Fruit fly (Drosophila melanogaster) whole organism, embryonic: ENCODE measurements around the gene CG5355.

Source experiments
- Abd-B ChIP-seq: fragments of 200-800 bp; sonication (Bioruptor generic); optimal IDR thresholded peaks from 2 replicates; lab custom pipeline; 2018; ENCODE audit warnings: missing biosample characterization, mild to moderate bottlenecking, missing genetic modification characterization, moderate library complexity
- Atf3 ChIP-seq: fragments of 200-800 bp; sonication (Bioruptor generic); optimal IDR thresholded peaks from 3 replicates; lab custom pipeline; 2016; ENCODE audit warnings: missing biosample characterization, missing genetic modification characterization
- B-H1 ChIP-seq: fragments of 200-800 bp; sonication (Bioruptor generic); IDR thresholded peaks from 3 replicates; pipeline ENCODE4 v1.3.6; 2022; ENCODE audit warnings: missing biosample characterization, missing genetic modification characterization
- BEAF-32 ChIP-seq: fragments of 200-800 bp; sonication (Bioruptor generic); optimal IDR thresholded peaks from 3 replicates; lab custom pipeline; 2017; ENCODE audit warnings: missing biosample characterization, missing genetic modification characterization, mild to moderate bottlenecking, moderate library complexity, missing genetic modification reagents
- CG10274 ChIP-seq: fragments of 200-800 bp; sonication (Bioruptor generic); optimal IDR thresholded peaks from 3 replicates; lab custom pipeline; 2017; ENCODE audit warnings: missing biosample characterization, mild to moderate bottlenecking, missing genetic modification characterization
- CG10654 ChIP-seq: fragments of 200-800 bp; sonication (Bioruptor generic); optimal IDR thresholded peaks from 2 replicates; lab custom pipeline; 2016; ENCODE audit warnings: missing biosample characterization, missing genetic modification characterization
- CG10979 ChIP-seq: fragments of 200-800 bp; sonication (Bioruptor generic); optimal IDR thresholded peaks from 2 replicates; lab custom pipeline; 2018; ENCODE audit warnings: missing biosample characterization, mild to moderate bottlenecking, missing genetic modification characterization, moderate library complexity
- CG11247 ChIP-seq: fragments of 200-800 bp; sonication (Bioruptor generic); IDR thresholded peaks from 2 replicates; pipeline ENCODE4 v1.3.6; 2022; ENCODE audit warnings: missing biosample characterization, missing genetic modification characterization
- CG13123 ChIP-seq: fragments of 200-800 bp; sonication (Bioruptor generic); optimal IDR thresholded peaks from 2 replicates; lab custom pipeline; 2016; ENCODE audit warnings: missing biosample characterization, missing genetic modification characterization
- CG14050 ChIP-seq: fragments of 200-800 bp; sonication (Bioruptor generic); IDR thresholded peaks from 3 replicates; pipeline ENCODE4 v1.3.6; 2022; ENCODE audit warnings: missing biosample characterization, missing genetic modification characterization
- CG1529 ChIP-seq: fragments of 200-800 bp; sonication (Bioruptor generic); optimal IDR thresholded peaks from 3 replicates; lab custom pipeline; 2018; ENCODE audit warnings: missing biosample characterization, missing genetic modification characterization
- CG17612 ChIP-seq: fragments of 200-800 bp; sonication (Bioruptor generic); IDR thresholded peaks from 2 replicates; pipeline ENCODE4 v1.3.6; 2022; ENCODE audit warnings: missing biosample characterization, missing genetic modification characterization
- CG18011 ChIP-seq: fragments of 200-800 bp; sonication (Bioruptor generic); optimal IDR thresholded peaks from 2 replicates; lab custom pipeline; 2017; ENCODE audit warnings: missing biosample characterization, missing genetic modification characterization, mild to moderate bottlenecking, moderate library complexity, missing genotype
- CG2120 ChIP-seq: fragments of 200-800 bp; sonication (Bioruptor generic); optimal IDR thresholded peaks from 3 replicates; lab custom pipeline; 2016; ENCODE audit warnings: missing biosample characterization, missing genetic modification characterization
- CG31388 ChIP-seq: fragments of 200-800 bp; sonication (Bioruptor generic); optimal IDR thresholded peaks from 2 replicates; lab custom pipeline; 2016; ENCODE audit warnings: missing biosample characterization, missing genetic modification characterization
- CG32767 ChIP-seq: fragments of 200-800 bp; sonication (Bioruptor generic); IDR thresholded peaks from 2 replicates; pipeline ENCODE4 v1.3.6; 2022; ENCODE audit warnings: missing biosample characterization, missing genetic modification characterization
- CG33213 ChIP-seq: fragments of 200-800 bp; sonication (Bioruptor generic); optimal IDR thresholded peaks from 3 replicates; lab custom pipeline; 2016; ENCODE audit warnings: missing biosample characterization, missing genetic modification characterization
- CG4854 ChIP-seq: fragments of 200-800 bp; sonication (Bioruptor generic); optimal IDR thresholded peaks from 2 replicates; lab custom pipeline; 2016; ENCODE audit warnings: missing biosample characterization, missing genetic modification characterization, inconsistent platforms
- CG6272 ChIP-seq: fragments of 200-800 bp; sonication (Bioruptor generic); IDR thresholded peaks from 2 replicates; pipeline ENCODE4 v1.3.6; 2022; ENCODE audit warnings: missing biosample characterization, missing genetic modification characterization
- CG6791 ChIP-seq: fragments of 200-800 bp; sonication (Bioruptor generic); IDR thresholded peaks from 3 replicates; pipeline ENCODE4 v1.3.6; 2022; ENCODE audit warnings: missing biosample characterization, missing genetic modification characterization; ENCODE audit not compliant: partially characterized antibody
- CG6813 ChIP-seq: fragments of 200-800 bp; sonication (Bioruptor generic); optimal IDR thresholded peaks from 2 replicates; lab custom pipeline; 2017; ENCODE audit warnings: missing biosample characterization, missing genetic modification characterization, mild to moderate bottlenecking, moderate library complexity, missing genetic modification reagents
- CG7372 ChIP-seq: fragments of 200-800 bp; sonication (Bioruptor generic); IDR thresholded peaks from 2 replicates; pipeline ENCODE4 v1.3.6; 2022; ENCODE audit warnings: missing biosample characterization, missing genetic modification characterization
- Doc2 ChIP-seq: fragments of 200-800 bp; sonication (Bioruptor generic); IDR thresholded peaks from 2 replicates; pipeline ENCODE4 v1.3.6; 2022; ENCODE audit warnings: missing biosample characterization, missing genetic modification characterization
- Dp ChIP-seq: fragments of 200-800 bp; sonication (Bioruptor generic); optimal IDR thresholded peaks from 2 replicates; lab custom pipeline; 2018; ENCODE audit warnings: missing biosample characterization, mild to moderate bottlenecking, missing genetic modification characterization, moderate library complexity
- Dref ChIP-seq: fragments of 200-800 bp; sonication (Bioruptor generic); IDR thresholded peaks from 2 replicates; pipeline ENCODE4 v1.3.6; 2022; ENCODE audit warnings: missing biosample characterization, missing genetic modification characterization
- E2f1 ChIP-seq: fragments of 200-800 bp; sonication (Bioruptor generic); IDR thresholded peaks from 2 replicates; pipeline ENCODE4 v1.3.6; 2022; ENCODE audit warnings: missing biosample characterization, missing genetic modification characterization
- Hmr ChIP-seq: fragments of 200-800 bp; sonication (Bioruptor generic); optimal IDR thresholded peaks from 3 replicates; lab custom pipeline; 2017; ENCODE audit warnings: mild to moderate bottlenecking, missing biosample characterization, missing genetic modification reagents, missing genetic modification characterization
- Hr39 ChIP-seq: fragments of >200 bp; optimal IDR thresholded peaks from 2 replicates; lab custom pipeline; 2017
- MESR4 ChIP-seq: fragments of 200-800 bp; sonication (Bioruptor generic); optimal IDR thresholded peaks from 2 replicates; lab custom pipeline; 2018; ENCODE audit warnings: missing biosample characterization, mild to moderate bottlenecking, missing genetic modification characterization, moderate library complexity
- NK7.1 ChIP-seq: fragments of 200-800 bp; sonication (Bioruptor generic); optimal IDR thresholded peaks from 3 replicates; lab custom pipeline; 2016; ENCODE audit warnings: missing biosample characterization, missing genetic modification characterization
- Oli ChIP-seq: fragments of 200-800 bp; sonication (Bioruptor generic); optimal IDR thresholded peaks from 2 replicates; lab custom pipeline; 2018; ENCODE audit warnings: missing biosample characterization, mild to moderate bottlenecking, missing genetic modification characterization, moderate library complexity
- Taf1 ChIP-seq: fragments of 200-800 bp; sonication (Bioruptor generic); IDR thresholded peaks from 2 replicates; pipeline ENCODE4 v1.3.6; 2022; ENCODE audit warnings: missing biosample characterization, missing genetic modification characterization
- Vsx1 ChIP-seq: fragments of 200-800 bp; sonication (Bioruptor generic); optimal IDR thresholded peaks from 2 replicates; lab custom pipeline; 2017; ENCODE audit warnings: missing biosample characterization, mild to moderate bottlenecking, missing genetic modification characterization, missing genetic modification reagents
- Xrp1 ChIP-seq: fragments of 200-800 bp; sonication (Bioruptor generic); IDR thresholded peaks from 2 replicates; pipeline ENCODE4 v1.3.6; 2022; ENCODE audit warnings: missing biosample characterization, missing genetic modification characterization
- bowl ChIP-seq: fragments of 200-800 bp; sonication (Bioruptor generic); IDR thresholded peaks from 2 replicates; pipeline ENCODE4 v1.3.6; 2022; ENCODE audit warnings: missing biosample characterization, missing genetic modification characterization
- btn ChIP-seq: fragments of 200-800 bp; sonication (Bioruptor generic); optimal IDR thresholded peaks from 2 replicates; lab custom pipeline; 2016; ENCODE audit warnings: missing biosample characterization, missing genetic modification characterization
- cato ChIP-seq: fragments of 200-800 bp; sonication (Bioruptor generic); optimal IDR thresholded peaks from 2 replicates; lab custom pipeline; 2016; ENCODE audit warnings: missing biosample characterization, missing genetic modification characterization, borderline replicate concordance
- danr ChIP-seq: fragments of 200-800 bp; sonication (Bioruptor generic); IDR thresholded peaks from 2 replicates; pipeline ENCODE4 v1.3.6; 2022; ENCODE audit warnings: missing biosample characterization, missing genetic modification characterization
- dm ChIP-seq: fragments of 200-800 bp; sonication (Bioruptor generic); optimal IDR thresholded peaks from 3 replicates; lab custom pipeline; 2016; ENCODE audit warnings: missing biosample characterization, missing genetic modification characterization
- klu ChIP-seq: fragments of 200-800 bp; sonication (Bioruptor generic); IDR thresholded peaks from 2 replicates; pipeline ENCODE4 v1.3.6; 2022; ENCODE audit warnings: missing biosample characterization, missing genetic modification characterization
- lab ChIP-seq: fragments of 200-800 bp; sonication (Bioruptor generic); optimal IDR thresholded peaks from 3 replicates; lab custom pipeline; 2017; ENCODE audit warnings: missing biosample characterization, missing genetic modification characterization, mild to moderate bottlenecking, moderate library complexity, missing genetic modification reagents
- mld ChIP-seq: fragments of 200-800 bp; sonication (Bioruptor generic); IDR thresholded peaks from 3 replicates; pipeline ENCODE4 v1.3.6; 2022; ENCODE audit warnings: missing biosample characterization, missing genetic modification characterization; ENCODE audit not compliant: partially characterized antibody
- onecut ChIP-seq: fragments of 200-800 bp; sonication (Bioruptor generic); IDR thresholded peaks from 2 replicates; pipeline ENCODE4 v1.3.6; 2022; ENCODE audit warnings: missing biosample characterization, missing genetic modification characterization
- pita ChIP-seq: fragments of 200-800 bp; sonication (Bioruptor generic); optimal IDR thresholded peaks from 2 replicates; lab custom pipeline; 2017; ENCODE audit warnings: missing biosample characterization, mild to moderate bottlenecking, missing genetic modification characterization
- so ChIP-seq: fragments of 200-800 bp; sonication (Bioruptor generic); IDR thresholded peaks from 3 replicates; pipeline ENCODE4 v1.3.6; 2022; ENCODE audit warnings: missing biosample characterization, missing genetic modification characterization
- tio ChIP-seq: fragments of 200-800 bp; sonication (Bioruptor generic); optimal IDR thresholded peaks from 2 replicates; lab custom pipeline; 2017; ENCODE audit warnings: missing biosample characterization, missing genetic modification characterization, inconsistent platforms
- tll ChIP-seq, 2 experiments: fragments of 200-800 bp in 1 of 2; fragments of >200 bp in 1 of 2; sonication (Bioruptor generic) in 1 of 2; optimal IDR thresholded peaks; 2 replicates each; lab custom pipeline; 2017 to 2019; ENCODE audit warnings: missing biosample characterization in 2 of 2, missing genetic modification characterization in 2 of 2, mild to moderate bottlenecking in 1 of 2, moderate library complexity in 1 of 2
- toy ChIP-seq: fragments of 200-800 bp; sonication (Bioruptor generic); IDR thresholded peaks from 2 replicates; pipeline ENCODE4 v1.3.6; 2022; ENCODE audit warnings: missing biosample characterization, missing genetic modification characterization
- twi ChIP-seq: fragments of 200-800 bp; optimal IDR thresholded peaks from 2 replicates; lab custom pipeline; 2019; ENCODE audit warnings: missing biosample characterization, mild to moderate bottlenecking, missing genetic modification characterization, moderate library complexity
- tx ChIP-seq: fragments of 200-800 bp; sonication (Bioruptor generic); optimal IDR thresholded peaks from 2 replicates; lab custom pipeline; 2016; ENCODE audit warnings: missing biosample characterization, missing genetic modification characterization
- z ChIP-seq: fragments of 200-800 bp; sonication (Bioruptor generic); IDR thresholded peaks from 3 replicates; pipeline ENCODE4 v1.3.6; 2022; ENCODE audit warnings: missing biosample characterization, missing genetic modification characterization

The CG5355 gene

dm6 chr2L:10381890-10382450 lies 31.3 kb downstream of the CG5355 start, which contains the start of gene CG5096 (continued):
- no peak for TF ChIP-seq z (GFP tag; lab: Robert Waterston, UW)
- TF ChIP-seq Abd-B (GFP tag; lab: Kevin White, UChicago) = no peak
- peak; percentile 67 for TF ChIP-seq CG10654 (GFP tag; lab: Kevin White, UChicago)
- TF ChIP-seq CG2120 (GFP tag; lab: Kevin White, UChicago) = peak; percentile 96
- TF ChIP-seq so (GFP tag; lab: Robert Waterston, UW) = peak; percentile 93
- TF ChIP-seq Xrp1 (GFP tag; lab: Robert Waterston, UW) = peak; percentile 89
- TF ChIP-seq B-H1 (GFP tag; lab: Robert Waterston, UW) = peak; percentile 85
- TF ChIP-seq Taf1 (GFP tag; lab: Robert Waterston, UW) = peak; percentile 82
- TF ChIP-seq CG10274 = peak; percentile 46
- peak; percentile 21 for TF ChIP-seq CG31388 (GFP tag; lab: Kevin White, UChicago)
- TF ChIP-seq MESR4 (GFP tag; lab: Kevin White, UChicago) = peak; percentile 26
- no peak for TF ChIP-seq mld (GFP tag; lab: Robert Waterston, UW)
- TF ChIP-seq CG17612 = peak; percentile 74
- TF ChIP-seq bowl (GFP tag; lab: Robert Waterston, UW) = peak; percentile 53; the same call in 1 of the 2 replicates
- peak; percentile 87 for TF ChIP-seq CG6813 (GFP tag; lab: Kevin White, UChicago)
- no peak for TF ChIP-seq tll (GFP tag; optimal IDR thresholded peaks at IDR 0.05; lab: Kevin White, UChicago)
- peak; percentile 71 for TF ChIP-seq CG13123
- peak; percentile 81 for TF ChIP-seq danr (GFP tag; lab: Robert Waterston, UW)
- no peak for TF ChIP-seq Doc2 (GFP tag; lab: Robert Waterston, UW)
- peak; percentile 94 for TF ChIP-seq Hmr (GFP tag; lab: Kevin White, UChicago)
- no peak for TF ChIP-seq Dref (GFP tag; lab: Robert Waterston, UW)
- TF ChIP-seq BEAF-32 (GFP tag; lab: Kevin White, UChicago) = no peak
- TF ChIP-seq pita (GFP tag; lab: Kevin White, UChicago) = no peak
- peak; percentile 88 for TF ChIP-seq E2f1 (GFP tag; lab: Robert Waterston, UW)
- TF ChIP-seq btn (GFP tag; lab: Kevin White, UChicago) = peak; percentile 41
- TF ChIP-seq tx (GFP tag; lab: Kevin White, UChicago) = peak; percentile 65
- TF ChIP-seq CG32767 (GFP tag; lab: Robert Waterston, UW) = peak; percentile 82
- no peak for TF ChIP-seq Dp
- peak; percentile 68 for TF ChIP-seq tio (GFP tag; lab: Kevin White, UChicago)
- peak; percentile 81 for TF ChIP-seq CG7372 (GFP tag; lab: Robert Waterston, UW)
- TF ChIP-seq dm (GFP tag; lab: Kevin White, UChicago) = peak; percentile 55
- peak; percentile 80 for TF ChIP-seq CG10979
- TF ChIP-seq Hr39 (lab: Kevin White, UChicago) = no peak
- TF ChIP-seq CG6791 (GFP tag; lab: Robert Waterston, UW) = no peak
- peak; percentile 81 for TF ChIP-seq CG6272
- peak; percentile 87 for TF ChIP-seq CG14050 (GFP tag; lab: Robert Waterston, UW)
- TF ChIP-seq CG11247 = no peak; the same call in 1 of the 2 replicates
- TF ChIP-seq NK7.1 (GFP tag; lab: Kevin White, UChicago) = peak; percentile 52
- TF ChIP-seq onecut (GFP tag; lab: Robert Waterston, UW) = peak; percentile 81
- TF ChIP-seq lab (GFP tag; lab: Kevin White, UChicago) = peak; percentile 97
- peak; percentile 45 for TF ChIP-seq CG33213 (GFP tag; lab: Kevin White, UChicago)
- peak; percentile 86 for TF ChIP-seq Oli
- peak; percentile 74; the same call in 1 of the 2 replicates for TF ChIP-seq toy (GFP tag; lab: Robert Waterston, UW)
- TF ChIP-seq Vsx1 (GFP tag; lab: Kevin White, UChicago) = peak; percentile 67
- peak; percentile 37 for TF ChIP-seq Atf3
- TF ChIP-seq klu (GFP tag; lab: Robert Waterston, UW) = peak; percentile 71
- peak; percentile 50 for TF ChIP-seq cato
- peak; percentile 74 for TF ChIP-seq CG1529
- TF ChIP-seq CG18011 (GFP tag; lab: Kevin White, UChicago) = peak; percentile 57
- TF ChIP-seq twi (tag; lab: Kevin White, UChicago) = peak; percentile 73
- TF ChIP-seq CG4854 (GFP tag; lab: Kevin White, UChicago) = peak; percentile 79
